Worm (Caenorhabditis elegans) whole organism, L1 larva: Measurements from ENCODE around the gene F46B6.13.

Experiments used
- ceh-82 ChIP-seq, 3 experiments: fragments of 150-350 bp in 1 of 3; sonication (generic microtip) in 2 of 3; optimal IDR thresholded peaks; 2 replicates each; lab custom pipeline; 2014 to 2017; ENCODE audit warnings: missing biosample characterization in 3 of 3, missing genetic modification characterization in 3 of 3
- elt-3 ChIP-seq, 6 experiments: fragments of 150-350 bp in 1 of 6; sonication (generic microtip); optimal IDR thresholded peaks; 2 replicates each; lab custom pipeline; 2017 to 2018; ENCODE audit warnings: missing biosample characterization in 6 of 6, missing genetic modification characterization in 6 of 6, inconsistent platforms in 1 of 6
- lin-13 ChIP-seq: fragments of 150-350 bp; optimal IDR thresholded peaks from 2 replicates; lab custom pipeline; 2014; ENCODE audit warnings: missing biosample characterization, missing genetic modification reagents, missing genetic modification characterization
- lin-15B ChIP-seq: fragments of 150-350 bp; sonication (generic microtip); optimal IDR thresholded peaks from 3 replicates; lab custom pipeline; 2014; ENCODE audit warnings: missing biosample characterization, missing genetic modification characterization
- mef-2 ChIP-seq: fragments of 150-350 bp; optimal IDR thresholded peaks from 2 replicates; lab custom pipeline; 2014; ENCODE audit warnings: missing biosample characterization, missing genetic modification characterization
- nhr-11 ChIP-seq: fragments of 150-350 bp; optimal IDR thresholded peaks from 2 replicates; lab custom pipeline; 2014; ENCODE audit warnings: missing biosample characterization, missing genetic modification characterization
- nhr-12 ChIP-seq: sonication (generic microtip); optimal IDR thresholded peaks from 2 replicates; lab custom pipeline; 2017; ENCODE audit warnings: missing biosample characterization, missing genetic modification characterization
- pqm-1 ChIP-seq: sonication (generic microtip); optimal IDR thresholded peaks from 3 replicates; lab custom pipeline; 2017; ENCODE audit warnings: missing biosample characterization, missing genetic modification characterization
- swsn-7 ChIP-seq: sonication (generic microtip); optimal IDR thresholded peaks from 2 replicates; lab custom pipeline; 2016; ENCODE audit warnings: missing genetic modification characterization, missing compliant biosample characterization
- ztf-11 ChIP-seq, 2 experiments: sonication (generic microtip); optimal IDR thresholded peaks; 2 replicates each; lab custom pipeline; 2016 to 2017; ENCODE audit warnings: missing genetic modification characterization in 2 of 2, missing biosample characterization in 1 of 2, missing compliant biosample characterization in 1 of 2

DNA sequence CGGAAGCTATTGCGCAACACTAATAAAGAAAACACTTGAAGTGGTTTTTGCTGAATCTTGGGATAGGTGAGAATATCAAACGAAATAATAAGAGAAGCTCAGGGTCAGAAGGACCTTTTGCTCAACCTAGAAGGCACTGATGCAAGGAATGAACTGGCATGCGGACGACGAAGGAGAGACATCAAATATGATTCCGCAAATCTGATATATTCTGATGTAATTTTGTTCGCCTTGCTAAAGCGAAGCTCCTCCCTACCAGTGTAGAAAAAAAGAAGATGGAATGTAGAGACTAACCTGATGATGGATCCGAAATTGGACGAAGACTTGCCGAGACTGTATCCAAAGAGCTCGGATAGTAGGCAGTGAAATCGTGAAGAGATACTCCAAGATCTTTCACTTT lies 31.0 kb downstream of the F46B6.13 start:
- TF ChIP-seq pqm-1 (tag; lab: Kevin White, UChicago) = no peak
- no peak for TF ChIP-seq nhr-12 (tag; lab: Kevin White, UChicago)
- TF ChIP-seq lin-13 = no peak
- TF ChIP-seq elt-3 (tag; optimal IDR thresholded peaks at IDR 0.05; lab: Kevin White, UChicago) = no peak
- no peak for TF ChIP-seq ztf-11 (tag; optimal IDR thresholded peaks at IDR 0.05; lab: Kevin White, UChicago)
- TF ChIP-seq lin-15B (tag; lab: Kevin White, UChicago) = no peak
- TF ChIP-seq swsn-7 (tag; lab: Kevin White, UChicago) = no peak
- TF ChIP-seq nhr-11 (tag; lab: Kevin White, UChicago) = no peak
- TF ChIP-seq mef-2 (tag; lab: Kevin White, UChicago) = no peak
- no peak for TF ChIP-seq ceh-82 (tag; optimal IDR thresholded peaks at IDR 0.05; lab: Kevin White, UChicago)
